Worm (Caenorhabditis elegans): ENCODE data around the gene F42G4.7.

DNA sequence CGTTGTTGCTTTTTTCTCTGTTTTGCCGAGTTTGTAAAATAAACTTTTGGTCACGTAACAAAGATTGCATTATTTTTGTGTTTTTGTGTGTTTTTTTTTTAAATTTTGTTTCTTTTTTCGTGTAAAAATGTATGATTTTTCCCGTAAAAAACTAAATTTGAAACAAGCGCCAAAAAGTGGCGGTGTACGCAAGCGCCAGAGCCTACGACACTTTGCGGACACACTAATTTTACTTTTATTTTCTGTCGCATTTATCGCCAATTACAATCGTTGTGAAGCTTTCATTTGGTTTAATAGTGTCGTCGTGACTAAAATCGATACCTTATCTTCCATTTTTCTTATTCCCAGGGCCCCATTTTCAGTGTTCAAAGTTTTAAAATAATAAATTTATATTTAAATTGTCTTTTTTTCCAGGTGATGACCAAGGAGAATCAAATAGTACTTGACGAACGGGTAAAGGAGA, 36.7 kb upstream of the F42G4.7 start, which contains the start of the genes Y81G3A.1 and gcn-2:
- TF ChIP-seq pha-4 (tag; optimal IDR thresholded peaks at IDR 0.05) (no peak), ztf-11 (tag; optimal IDR thresholded peaks at IDR 0.05) (no peak), elt-3 (tag; optimal IDR thresholded peaks at IDR 0.05) (no peak), mep-1 (tag; optimal IDR thresholded peaks at IDR 0.05) (peak; percentile 8), nhr-237 (tag; optimal IDR thresholded peaks at IDR 0.05) (peak; percentile 56), lsy-2 (tag; optimal IDR thresholded peaks at IDR 0.05) (no peak), blmp-1 (tag; optimal IDR thresholded peaks at IDR 0.05) (peak; percentile 25), nhr-12 (tag; optimal IDR thresholded peaks at IDR 0.05) (no peak), unc-39 (tag; optimal IDR thresholded peaks at IDR 0.05) (no peak)

Measured in whole organism, mixed stage, embryonic.